Worm (Caenorhabditis elegans): ENCODE measurements around the gene F59E12.6.

F59E12.6 gene

ce11 chrII:5585788-5586187, 45.0 kb downstream of the F59E12.6 start, which contains the start of gene lys-8:
Gene lys-8, plus strand, starts transcription at chrII:5586178.
- TF ChIP-seq ets-7 (tag; optimal IDR thresholded peaks at IDR 0.05): no peak
- no peak for TF ChIP-seq tra-4 (tag; optimal IDR thresholded peaks at IDR 0.05)
- TF ChIP-seq pes-1 (GFP tag; IDR thresholded peaks at IDR 0.05): no peak
- TF ChIP-seq ama-1 (optimal IDR thresholded peaks at IDR 0.05): no peak
- no peak for TF ChIP-seq scrt-1 (GFP tag; IDR thresholded peaks at IDR 0.05)

DNA sequence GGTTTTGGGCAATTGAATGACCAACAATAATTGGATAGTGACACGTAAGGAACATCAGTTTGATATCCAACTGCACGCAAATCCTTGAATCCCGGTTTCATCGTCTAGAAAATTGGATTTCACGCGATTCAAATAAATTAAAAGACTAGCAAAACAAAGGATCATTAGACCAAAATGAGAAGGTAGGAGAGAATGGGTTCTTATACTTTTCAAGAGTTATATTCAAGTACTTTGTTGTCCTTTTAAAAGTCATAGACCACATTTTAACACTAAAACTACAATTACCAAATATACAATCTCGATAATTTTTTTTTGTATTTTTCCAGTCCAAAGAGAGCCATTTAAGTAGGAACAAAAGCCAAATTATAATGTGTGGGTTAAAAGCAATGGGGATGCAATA, 48.4 kb downstream of the F59E12.6 start, which contains the start of gene T25E4.2:
TSS of gene T25E4.2 (minus strand) at position 101 of the 400 bp plus-strand sequence.
- TF ChIP-seq hmg-4 (GFP tag; optimal IDR thresholded peaks at IDR 0.05) (no peak), pes-1 (GFP tag; IDR thresholded peaks at IDR 0.05) (no peak), scrt-1 (GFP tag; IDR thresholded peaks at IDR 0.05) (no peak), ceh-13 (GFP tag; optimal IDR thresholded peaks at IDR 0.05) (no peak), tbx-37 (GFP tag; conservative IDR thresholded peaks at IDR 0.05) (no peak), hnd-1 (tag; optimal IDR thresholded peaks at IDR 0.05) (no peak), ama-1 (optimal IDR thresholded peaks at IDR 0.05) (no peak), ets-7 (tag; optimal IDR thresholded peaks at IDR 0.05) (no peak), F13C5.2 (tag; optimal IDR thresholded peaks at IDR 0.05) (no peak), ceh-36 (tag; optimal IDR thresholded peaks at IDR 0.05) (no peak), aly-1 (tag; optimal IDR thresholded peaks at IDR 0.05) (no peak), hmbx-1 (tag; optimal IDR thresholded peaks at IDR 0.05) (no peak), B0310.2 (tag; optimal IDR thresholded peaks at IDR 0.05) (no peak), tbx-11 (GFP tag; IDR thresholded peaks at IDR 0.05) (no peak)

- no peak for TF ChIP-seq tbx-37 (GFP tag; conservative IDR thresholded peaks at IDR 0.05)
- TF ChIP-seq flt-1 (GFP tag; IDR thresholded peaks at IDR 0.05): no peak
- TF ChIP-seq F13C5.2 (tag; optimal IDR thresholded peaks at IDR 0.05): no peak
- no peak for TF ChIP-seq hmg-4 (GFP tag; optimal IDR thresholded peaks at IDR 0.05)
- TF ChIP-seq tbx-11 (GFP tag; IDR thresholded peaks at IDR 0.05): no peak
- no peak for TF ChIP-seq ama-1 (optimal IDR thresholded peaks at IDR 0.05)
- TF ChIP-seq sea-1 (GFP tag; conservative IDR thresholded peaks at IDR 0.05): no peak
- no peak for TF ChIP-seq ets-7 (tag; optimal IDR thresholded peaks at IDR 0.05)
- no peak for TF ChIP-seq hmbx-1 (tag; optimal IDR thresholded peaks at IDR 0.05)
- TF ChIP-seq ceh-13 (GFP tag; optimal IDR thresholded peaks at IDR 0.05): no peak
- no peak for TF ChIP-seq hnd-1 (tag; optimal IDR thresholded peaks at IDR 0.05)
- no peak for TF ChIP-seq ceh-36 (tag; optimal IDR thresholded peaks at IDR 0.05)
- no peak for TF ChIP-seq tra-4 (tag; optimal IDR thresholded peaks at IDR 0.05)
- no peak for TF ChIP-seq aly-1 (tag; optimal IDR thresholded peaks at IDR 0.05)
- no peak for TF ChIP-seq scrt-1 (GFP tag; IDR thresholded peaks at IDR 0.05)
Measured at ce11 chrII:5579236-5579635, 51.5 kb downstream of the F59E12.6 start.

ce11 chrII:5578714-5579113, 52.0 kb downstream of the F59E12.6 start:
- no peak for TF ChIP-seq ama-1 (optimal IDR thresholded peaks at IDR 0.05)
- no peak for TF ChIP-seq hnd-1 (tag; optimal IDR thresholded peaks at IDR 0.05)
- no peak for TF ChIP-seq tbx-11 (GFP tag; IDR thresholded peaks at IDR 0.05)
- TF ChIP-seq ets-7 (tag; optimal IDR thresholded peaks at IDR 0.05): no peak
- TF ChIP-seq scrt-1 (GFP tag; IDR thresholded peaks at IDR 0.05): no peak
- no peak for TF ChIP-seq ceh-13 (GFP tag; optimal IDR thresholded peaks at IDR 0.05)
- no peak for TF ChIP-seq tbx-37 (GFP tag; conservative IDR thresholded peaks at IDR 0.05)
- TF ChIP-seq aly-1 (tag; optimal IDR thresholded peaks at IDR 0.05): no peak
- TF ChIP-seq pes-1 (GFP tag; IDR thresholded peaks at IDR 0.05): no peak
- TF ChIP-seq ceh-36 (tag; optimal IDR thresholded peaks at IDR 0.05): no peak
- no peak for TF ChIP-seq tra-4 (tag; optimal IDR thresholded peaks at IDR 0.05)
- no peak for TF ChIP-seq hmg-4 (GFP tag; optimal IDR thresholded peaks at IDR 0.05)
- TF ChIP-seq B0310.2 (tag; optimal IDR thresholded peaks at IDR 0.05): no peak
- no peak for TF ChIP-seq hmbx-1 (tag; optimal IDR thresholded peaks at IDR 0.05)
- no peak for TF ChIP-seq sea-1 (GFP tag; conservative IDR thresholded peaks at IDR 0.05)
- TF ChIP-seq flt-1 (GFP tag; IDR thresholded peaks at IDR 0.05): no peak

- no peak for TF ChIP-seq flt-1 (GFP tag; IDR thresholded peaks at IDR 0.05)
- no peak for TF ChIP-seq hmg-4 (GFP tag; optimal IDR thresholded peaks at IDR 0.05)
- TF ChIP-seq scrt-1 (GFP tag; IDR thresholded peaks at IDR 0.05): no peak
- no peak for TF ChIP-seq F13C5.2 (tag; optimal IDR thresholded peaks at IDR 0.05)
- no peak for TF ChIP-seq hnd-1 (tag; optimal IDR thresholded peaks at IDR 0.05)
- TF ChIP-seq hmbx-1 (tag; optimal IDR thresholded peaks at IDR 0.05): no peak
- no peak for TF ChIP-seq ceh-36 (tag; optimal IDR thresholded peaks at IDR 0.05)
- TF ChIP-seq B0310.2 (tag; optimal IDR thresholded peaks at IDR 0.05): no peak
- TF ChIP-seq pes-1 (GFP tag; IDR thresholded peaks at IDR 0.05): no peak
- no peak for TF ChIP-seq tbx-11 (GFP tag; IDR thresholded peaks at IDR 0.05)
- no peak for TF ChIP-seq tra-4 (tag; optimal IDR thresholded peaks at IDR 0.05)
- TF ChIP-seq tbx-37 (GFP tag; conservative IDR thresholded peaks at IDR 0.05): no peak
- TF ChIP-seq sea-1 (GFP tag; conservative IDR thresholded peaks at IDR 0.05): no peak
- no peak for TF ChIP-seq ets-7 (tag; optimal IDR thresholded peaks at IDR 0.05)
- TF ChIP-seq aly-1 (tag; optimal IDR thresholded peaks at IDR 0.05): no peak
- no peak for TF ChIP-seq ama-1 (optimal IDR thresholded peaks at IDR 0.05)
- TF ChIP-seq ceh-13 (GFP tag; optimal IDR thresholded peaks at IDR 0.05): no peak
Measured at ce11 chrII:5578035-5578434, 52.7 kb downstream of the F59E12.6 start, which contains the start of gene T25E4.1. Gene T25E4.1, plus strand, starts transcription at chrII:5578335.

DNA sequence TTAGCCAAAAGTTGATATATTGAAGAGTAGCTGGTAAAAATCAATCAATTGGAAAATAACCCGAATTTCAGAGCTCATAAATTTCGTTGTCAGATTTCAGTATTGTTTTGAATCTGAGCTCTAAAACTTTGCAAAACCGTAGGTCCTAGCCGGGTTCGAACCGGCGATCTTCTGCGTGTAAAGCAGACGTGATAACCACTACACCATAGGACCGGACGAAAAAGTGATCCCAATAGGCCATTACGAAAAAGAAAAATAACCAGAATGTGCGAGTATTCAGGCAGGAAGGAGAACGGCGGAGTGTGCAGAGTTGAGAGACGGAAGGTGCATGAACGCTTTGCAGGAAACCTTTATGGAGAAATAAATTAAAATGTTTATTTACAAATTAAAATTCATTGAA, 53.7 kb downstream of the F59E12.6 start:
- TF ChIP-seq sea-1 (GFP tag; conservative IDR thresholded peaks at IDR 0.05) (0 out of 2 replicates have a peak, but pooled peaks have one; percentile 64), aly-1 (tag; optimal IDR thresholded peaks at IDR 0.05) (no peak), hmbx-1 (tag; optimal IDR thresholded peaks at IDR 0.05) (peak; percentile 22), tra-4 (tag; optimal IDR thresholded peaks at IDR 0.05) (no peak), B0310.2 (tag; optimal IDR thresholded peaks at IDR 0.05) (peak; percentile 27), scrt-1 (GFP tag; IDR thresholded peaks at IDR 0.05) (peak; percentile 66), flt-1 (GFP tag; IDR thresholded peaks at IDR 0.05) (peak; percentile 73), ceh-36 (tag; optimal IDR thresholded peaks at IDR 0.05) (peak; percentile 33), hmg-4 (GFP tag; optimal IDR thresholded peaks at IDR 0.05) (peak; percentile 76), ama-1 (optimal IDR thresholded peaks at IDR 0.05) (no peak), tbx-11 (GFP tag; IDR thresholded peaks at IDR 0.05) (peak; percentile 59; the same call in 1 of the 2 replicates), ets-7 (tag; optimal IDR thresholded peaks at IDR 0.05) (no peak), hnd-1 (tag; optimal IDR thresholded peaks at IDR 0.05) (peak; percentile 20), tbx-37 (GFP tag; conservative IDR thresholded peaks at IDR 0.05) (peak; percentile 37; the same call in 1 of the 2 replicates), ceh-13 (GFP tag; optimal IDR thresholded peaks at IDR 0.05) (peak; percentile 36), pes-1 (GFP tag; IDR thresholded peaks at IDR 0.05) (no peak), F13C5.2 (tag; optimal IDR thresholded peaks at IDR 0.05) (peak; percentile 33)
